Worm (Caenorhabditis elegans) whole organism, late embryonic: ENCODE data around the gene lnkn-1.

Experiments
- F13H6.1 ChIP-seq: sonication (generic microtip); optimal IDR thresholded peaks from 2 replicates; lab custom pipeline; 2016; ENCODE audit warnings: missing genetic modification characterization, missing compliant biosample characterization
- K02D7.2 ChIP-seq: sonication (generic microtip); optimal IDR thresholded peaks from 2 replicates; lab custom pipeline; 2017; ENCODE audit warnings: mild to moderate bottlenecking, missing genetic modification characterization, missing compliant biosample characterization
- K09A11.1 ChIP-seq: sonication (generic microtip); optimal IDR thresholded peaks from 2 replicates; lab custom pipeline; 2017; ENCODE audit warnings: antibody characterized with exemption, mild to moderate bottlenecking, missing genetic modification characterization, missing compliant biosample characterization; ENCODE audit not compliant: insufficient read depth
- T23F11.4 ChIP-seq: fragments of 200-800 bp; sonication (Bioruptor generic); optimal IDR thresholded peaks from 2 replicates; lab custom pipeline; 2018; ENCODE audit warnings: mild to moderate bottlenecking, missing genetic modification characterization, missing compliant biosample characterization
- Y22D7AL.16 ChIP-seq: sonication (generic microtip); optimal IDR thresholded peaks from 2 replicates; lab custom pipeline; 2016; ENCODE audit warnings: missing genetic modification characterization, missing compliant biosample characterization
- ahr-1 ChIP-seq: sonication (generic microtip); optimal IDR thresholded peaks from 2 replicates; lab custom pipeline; 2016; ENCODE audit warnings: missing genetic modification characterization, missing compliant biosample characterization
- ama-1 ChIP-seq: fragments of 150-350 bp; optimal IDR thresholded peaks from 2 replicates; lab custom pipeline; 2014
- ceh-14 ChIP-seq: sonication (generic microtip); optimal IDR thresholded peaks from 2 replicates; lab custom pipeline; 2016; ENCODE audit warnings: missing genotype, missing genetic modification characterization, missing compliant biosample characterization
- ceh-18 ChIP-seq: sonication (generic microtip); optimal IDR thresholded peaks from 2 replicates; lab custom pipeline; 2016; ENCODE audit warnings: missing genetic modification characterization, missing compliant biosample characterization
- ceh-19 ChIP-seq: fragments of 200-800 bp; sonication (Bioruptor generic); optimal IDR thresholded peaks from 2 replicates; lab custom pipeline; 2018; ENCODE audit warnings: mild to moderate bottlenecking, missing genetic modification characterization, missing compliant biosample characterization
- ceh-22 ChIP-seq: sonication (generic microtip); optimal IDR thresholded peaks from 2 replicates; lab custom pipeline; 2017; ENCODE audit warnings: missing biosample characterization, missing genetic modification characterization
- ceh-30 ChIP-seq: fragments of 150-350 bp; optimal IDR thresholded peaks from 2 replicates; lab custom pipeline; 2014; ENCODE audit warnings: missing biosample characterization, missing genetic modification characterization
- ceh-31 ChIP-seq: sonication (generic microtip); optimal IDR thresholded peaks from 2 replicates; lab custom pipeline; 2016; ENCODE audit warnings: missing genetic modification characterization, missing compliant biosample characterization
- ceh-45 ChIP-seq: fragments of 200-800 bp; sonication (Bioruptor generic); IDR thresholded peaks from 2 replicates; pipeline ENCODE4 v1.3.6; 2022; ENCODE audit warnings: missing genetic modification reagents, missing genetic modification characterization, missing compliant biosample characterization
- ceh-48 ChIP-seq: sonication (generic microtip); optimal IDR thresholded peaks from 2 replicates; lab custom pipeline; 2016; ENCODE audit warnings: missing genetic modification characterization, inconsistent platforms, missing compliant biosample characterization
- ceh-6 ChIP-seq: fragments of 200-800 bp; sonication (Bioruptor generic); optimal IDR thresholded peaks from 2 replicates; lab custom pipeline; 2018; ENCODE audit warnings: mild to moderate bottlenecking, missing genetic modification characterization, missing compliant biosample characterization
- dmd-4 ChIP-seq: sonication (generic microtip); optimal IDR thresholded peaks from 2 replicates; lab custom pipeline; 2016; ENCODE audit warnings: borderline replicate concordance, missing genetic modification characterization, missing compliant biosample characterization
- dve-1 ChIP-seq: sonication (generic microtip); optimal IDR thresholded peaks from 2 replicates; lab custom pipeline; 2017; ENCODE audit warnings: antibody characterized with exemption, mild to moderate bottlenecking, missing genetic modification characterization, missing compliant biosample characterization
- elt-2 ChIP-seq: sonication (generic microtip); optimal IDR thresholded peaks from 2 replicates; lab custom pipeline; 2016; ENCODE audit warnings: missing genetic modification reagents, missing genetic modification characterization, missing compliant biosample characterization
- elt-4 ChIP-seq: sonication (generic microtip); optimal IDR thresholded peaks from 2 replicates; lab custom pipeline; 2016; ENCODE audit warnings: missing genetic modification characterization, missing compliant biosample characterization
- eyg-1 ChIP-seq: sonication (generic microtip); optimal IDR thresholded peaks from 2 replicates; lab custom pipeline; 2016; ENCODE audit warnings: missing genotype, missing genetic modification characterization, missing compliant biosample characterization
- fkh-10 ChIP-seq: fragments of 150-350 bp; optimal IDR thresholded peaks from 2 replicates; lab custom pipeline; 2014; ENCODE audit warnings: missing biosample characterization, missing genetic modification reagents, missing genetic modification characterization
- fkh-6 ChIP-seq: sonication (generic microtip); optimal IDR thresholded peaks from 2 replicates; lab custom pipeline; 2016; ENCODE audit warnings: missing genetic modification characterization, missing compliant biosample characterization
- gmeb-2 ChIP-seq: sonication (generic microtip); optimal IDR thresholded peaks from 2 replicates; lab custom pipeline; 2016; ENCODE audit warnings: missing genetic modification characterization, inconsistent platforms, missing compliant biosample characterization
- hlh-30 ChIP-seq: sonication (generic microtip); optimal IDR thresholded peaks from 2 replicates; lab custom pipeline; 2017; ENCODE audit warnings: antibody characterized with exemption, missing genetic modification characterization, missing compliant biosample characterization; ENCODE audit not compliant: insufficient read depth
- hlh-6 ChIP-seq: sonication (generic microtip); optimal IDR thresholded peaks from 2 replicates; lab custom pipeline; 2016; ENCODE audit warnings: missing genotype, missing genetic modification characterization, missing compliant biosample characterization
- hlh-8 ChIP-seq: sonication (generic microtip); optimal IDR thresholded peaks from 2 replicates; lab custom pipeline; 2016; ENCODE audit warnings: missing genotype, missing genetic modification characterization, missing compliant biosample characterization
- mec-3 ChIP-seq: sonication (generic microtip); optimal IDR thresholded peaks from 2 replicates; lab custom pipeline; 2016; ENCODE audit warnings: borderline replicate concordance, missing genetic modification characterization, missing compliant biosample characterization
- nfya-1 ChIP-seq: sonication (generic microtip); optimal IDR thresholded peaks from 2 replicates; lab custom pipeline; 2017; ENCODE audit warnings: missing genetic modification characterization, mild to moderate bottlenecking, missing compliant biosample characterization, antibody characterized with exemption, moderate library complexity
- nhr-232 ChIP-seq: sonication (generic microtip); optimal IDR thresholded peaks from 2 replicates; lab custom pipeline; 2016; ENCODE audit warnings: missing genetic modification characterization, missing compliant biosample characterization
- pax-1 ChIP-seq: fragments of 150-350 bp; optimal IDR thresholded peaks from 2 replicates; lab custom pipeline; 2014; ENCODE audit warnings: missing biosample characterization, missing genetic modification characterization
- ref-2 ChIP-seq: sonication (generic microtip); optimal IDR thresholded peaks from 2 replicates; lab custom pipeline; 2016; ENCODE audit warnings: missing genetic modification characterization, missing compliant biosample characterization
- sox-2 ChIP-seq: fragments of 200-800 bp; sonication (Bioruptor generic); IDR thresholded peaks from 2 replicates; pipeline ENCODE4 v1.3.6; 2022; ENCODE audit warnings: missing genetic modification reagents, missing genetic modification characterization, missing compliant biosample characterization
- sox-4 ChIP-seq: sonication (generic microtip); optimal IDR thresholded peaks from 2 replicates; lab custom pipeline; 2017; ENCODE audit warnings: mild to moderate bottlenecking, missing genetic modification characterization, inconsistent platforms, missing compliant biosample characterization
- syd-9 ChIP-seq: sonication (generic microtip); optimal IDR thresholded peaks from 2 replicates; lab custom pipeline; 2016; ENCODE audit warnings: mild to moderate bottlenecking, missing genetic modification characterization, moderate library complexity, missing compliant biosample characterization
- tbx-2 ChIP-seq: sonication (generic microtip); optimal IDR thresholded peaks from 2 replicates; lab custom pipeline; 2016; ENCODE audit warnings: missing genetic modification characterization, missing compliant biosample characterization
- tbx-7 ChIP-seq: sonication (generic microtip); optimal IDR thresholded peaks from 2 replicates; lab custom pipeline; 2016; ENCODE audit warnings: missing genotype, missing genetic modification characterization, missing compliant biosample characterization
- unc-3 ChIP-seq, 2 experiments: fragments of 200-800 bp in 1 of 2; sonication (Bioruptor generic) in 1 of 2; sonication (generic microtip) in 1 of 2; conservative IDR thresholded peaks in 1 of 2; optimal IDR thresholded peaks in 1 of 2; 2 replicates each; pipeline versions ENCODE4 v1.3.6 to Lab custom; 2016 to 2022; ENCODE audit warnings: missing compliant biosample characterization in 2 of 2, missing genetic modification characterization in 2 of 2, missing genetic modification reagents in 1 of 2
- unc-42 ChIP-seq: sonication (generic microtip); optimal IDR thresholded peaks from 2 replicates; lab custom pipeline; 2016; ENCODE audit warnings: missing genotype, missing genetic modification characterization, missing compliant biosample characterization
- unc-55 ChIP-seq: sonication (generic microtip); optimal IDR thresholded peaks from 2 replicates; lab custom pipeline; 2017; ENCODE audit warnings: missing biosample characterization, missing genetic modification reagents, missing genetic modification characterization
- zip-5 ChIP-seq: sonication (generic microtip); optimal IDR thresholded peaks from 2 replicates; lab custom pipeline; 2016; ENCODE audit warnings: missing genetic modification characterization, missing compliant biosample characterization
- ztf-16 ChIP-seq: sonication (generic microtip); optimal IDR thresholded peaks from 2 replicates; lab custom pipeline; 2017; ENCODE audit warnings: missing genetic modification characterization, missing compliant biosample characterization

lnkn-1 gene

DNA sequence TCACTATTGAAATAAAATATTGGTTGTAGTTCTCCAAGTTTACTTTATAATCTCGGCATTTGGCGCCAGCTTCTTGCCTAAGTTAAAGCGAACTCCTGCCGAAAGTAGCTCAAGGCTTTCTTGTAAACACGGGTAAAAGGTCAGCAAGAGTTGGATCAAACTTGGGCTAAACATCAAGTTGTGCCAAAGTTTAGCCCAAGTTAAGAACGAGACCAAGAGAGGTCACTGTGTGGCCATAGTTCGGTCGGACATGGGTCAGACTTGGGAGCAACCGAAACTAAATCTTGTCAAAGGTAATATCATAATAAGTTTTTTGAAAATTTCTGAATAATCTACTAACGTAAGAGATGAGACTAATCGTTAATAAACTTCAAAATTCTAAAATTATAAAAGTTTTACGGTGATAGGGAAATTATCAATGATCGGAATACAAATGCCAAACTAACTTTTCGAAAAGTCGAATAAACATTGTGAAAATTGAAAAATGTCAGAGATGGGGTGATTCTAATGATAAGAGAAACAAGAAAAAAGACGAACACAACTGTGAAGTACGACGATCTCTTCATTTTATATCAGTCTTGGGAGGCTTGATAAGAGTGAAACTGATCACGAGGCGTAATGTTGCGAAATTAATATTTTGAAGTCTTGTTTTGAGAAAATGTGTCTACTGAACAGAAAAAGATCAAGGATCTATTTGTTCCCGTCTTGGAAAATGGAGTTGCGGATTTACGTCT lies 21.9 kb upstream of the lnkn-1 start:
- TF ChIP-seq hlh-30 (tag; lab: Kevin White, UChicago) (no peak), elt-2 (tag; lab: Kevin White, UChicago) (peak; percentile 17)

DNA sequence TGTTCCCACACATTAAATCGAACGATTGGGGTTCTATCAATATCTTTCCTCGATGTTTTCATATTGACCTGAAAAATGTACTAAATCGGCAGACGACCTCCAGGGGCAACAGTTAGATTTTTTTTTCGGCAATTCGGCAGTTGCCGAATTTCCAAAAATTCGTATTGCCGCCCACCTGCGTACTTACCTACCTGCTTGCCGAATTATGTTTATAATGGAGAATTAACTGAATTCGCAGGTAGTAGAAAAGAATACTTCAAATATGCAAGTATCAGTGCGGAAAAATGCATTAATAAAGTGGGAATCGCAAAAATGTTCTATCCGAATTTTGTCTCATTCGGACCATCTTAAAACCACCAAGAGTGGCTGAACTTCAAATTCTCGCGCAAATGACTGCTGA lies 20.4 kb upstream of the lnkn-1 start:
- TF ChIP-seq F13H6.1 (tag; lab: Kevin White, UChicago): no peak
- TF ChIP-seq syd-9 (tag; lab: Kevin White, UChicago): no peak
- no peak for TF ChIP-seq nhr-232 (tag; lab: Kevin White, UChicago)

DNA sequence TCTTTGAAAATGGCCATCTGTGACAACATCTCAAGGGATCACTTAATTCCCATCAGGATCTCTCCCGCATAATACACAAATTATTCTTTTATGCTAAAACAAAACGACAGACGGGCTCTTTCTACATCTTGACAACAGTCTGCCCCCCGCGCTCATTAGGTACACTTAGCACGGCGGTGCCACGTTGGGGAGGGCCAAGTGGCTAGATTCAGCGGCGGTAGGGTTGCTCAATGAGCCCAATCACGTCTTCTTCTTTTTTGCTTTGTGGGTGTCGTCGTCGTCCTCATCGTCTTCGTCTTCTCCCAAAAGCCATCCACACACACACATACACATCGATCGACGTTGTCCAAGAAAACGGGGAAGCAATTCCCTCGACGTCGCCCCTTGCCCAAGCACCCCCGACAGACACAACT lies 17.0 kb upstream of the lnkn-1 start:
- TF ChIP-seq ceh-31 (peak; percentile 36), eyg-1 (tag; lab: Kevin White, UChicago) (peak; percentile 43), tbx-2 (tag; lab: Kevin White, UChicago) (no peak), unc-42 (tag; lab: Kevin White, UChicago) (peak; percentile 73), nfya-1 (tag; lab: Kevin White, UChicago) (peak; percentile 37), mec-3 (tag; lab: Kevin White, UChicago) (no peak), ceh-22 (no peak), hlh-6 (tag; lab: Kevin White, UChicago) (peak; percentile 26), ceh-48 (peak; percentile 57), ceh-18 (tag; lab: Kevin White, UChicago) (no peak), ref-2 (tag; lab: Kevin White, UChicago) (peak; percentile 2), unc-3 (GFP tag; conservative IDR thresholded peaks at IDR 0.05; lab: Robert Waterston, UW) (no peak), unc-3 (tag; optimal IDR thresholded peaks at IDR 0.05; lab: Kevin White, UChicago) (peak; percentile 47), syd-9 (tag; lab: Kevin White, UChicago) (peak; percentile 5), K02D7.2 (no peak), sox-4 (tag; lab: Kevin White, UChicago) (peak; percentile 1), ceh-6 (GFP tag; lab: Kevin White, UChicago) (no peak), ceh-14 (tag; lab: Kevin White, UChicago) (no peak), K09A11.1 (tag; lab: Kevin White, UChicago) (no peak), unc-55 (GFP tag; lab: Kevin White, UChicago) (no peak), zip-5 (tag; lab: Kevin White, UChicago) (no peak)

DNA sequence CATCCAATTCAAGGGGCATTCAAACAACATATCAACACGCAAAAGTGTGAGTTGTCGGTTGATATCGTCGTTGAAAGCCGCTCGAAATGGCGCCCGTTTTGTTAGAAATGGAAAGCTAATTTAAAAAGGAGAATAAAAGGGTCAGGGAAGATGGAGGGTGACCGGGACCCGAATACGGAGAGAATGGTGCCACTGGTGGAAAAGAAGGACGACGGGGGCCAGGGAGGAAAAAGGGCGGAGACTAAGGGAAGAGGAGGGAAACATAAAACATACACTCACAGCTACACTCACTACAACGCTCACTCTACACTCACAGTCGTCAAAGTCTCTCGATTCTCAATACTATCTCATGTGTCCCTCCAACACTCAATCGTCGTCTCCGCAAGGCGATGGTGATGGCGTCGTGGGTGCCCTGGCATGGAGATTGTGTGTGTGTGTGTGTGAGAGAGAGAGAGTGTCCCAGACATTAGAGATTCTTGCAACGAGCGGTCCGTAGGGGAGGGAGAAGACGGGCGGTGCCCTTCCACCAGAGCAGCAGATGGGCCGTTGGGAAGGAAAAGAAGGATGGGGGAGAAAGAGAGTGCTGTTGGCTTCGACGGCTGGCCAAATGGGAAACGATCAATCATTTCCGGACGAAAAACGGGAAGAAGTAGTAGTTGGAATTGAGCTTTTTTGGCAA lies 15.9 kb upstream of the lnkn-1 start:
- TF ChIP-seq dmd-4 (no peak), zip-5 (tag; lab: Kevin White, UChicago) (no peak), dve-1 (tag; lab: Kevin White, UChicago) (no peak), Y22D7AL.16 (tag; lab: Kevin White, UChicago) (no peak), nhr-232 (tag; lab: Kevin White, UChicago) (peak; percentile 7), ref-2 (tag; lab: Kevin White, UChicago) (peak; percentile 74), elt-2 (tag; lab: Kevin White, UChicago) (no peak), fkh-6 (tag; lab: Kevin White, UChicago) (peak; percentile 51), gmeb-2 (tag; lab: Kevin White, UChicago) (no peak), ceh-30 (tag; lab: Kevin White, UChicago) (no peak), ahr-1 (tag; lab: Kevin White, UChicago) (no peak), ama-1 (lab: Kevin White, UChicago) (peak; percentile 70), hlh-8 (tag; lab: Kevin White, UChicago) (peak; percentile 75), tbx-7 (tag; lab: Kevin White, UChicago) (peak; percentile 6), K09A11.1 (tag; lab: Kevin White, UChicago) (no peak), sox-2 (GFP tag; lab: Robert Waterston, UW) (no peak), unc-42 (tag; lab: Kevin White, UChicago) (peak; percentile 83), ztf-16 (peak; percentile 36), ceh-19 (GFP tag; lab: Kevin White, UChicago) (no peak), ceh-31 (peak; percentile 94), fkh-10 (GFP tag; lab: Kevin White, UChicago) (no peak), elt-4 (tag; lab: Kevin White, UChicago) (no peak), sox-4 (tag; lab: Kevin White, UChicago) (no peak), T23F11.4 (GFP tag; lab: Kevin White, UChicago) (peak; percentile 63), pax-1 (tag; lab: Kevin White, UChicago) (no peak), ceh-48 (no peak), ceh-45 (GFP tag; lab: Robert Waterston, UW) (no peak), tbx-2 (tag; lab: Kevin White, UChicago) (peak; percentile 90), ceh-6 (GFP tag; lab: Kevin White, UChicago) (peak; percentile 28), nfya-1 (tag; lab: Kevin White, UChicago) (peak; percentile 94), mec-3 (tag; lab: Kevin White, UChicago) (no peak)
